Fruit fly (Drosophila melanogaster) whole organism, adult: Measurements from ENCODE around the gene CG7084.
"Not testable (repeated sequence)": the region's sequence is repeated elsewhere in the genome, so short reads cannot be mapped to it uniquely, and the experiment has no call there.

Source experiments
- CG11617 ChIP-seq: fragments of 200-800 bp; sonication (Bioruptor generic); optimal IDR thresholded peaks from 2 replicates; lab custom pipeline; 2017; ENCODE audit warnings: mild to moderate bottlenecking, missing biosample characterization, missing genetic modification reagents, missing genetic modification characterization
- CG12768 ChIP-seq: fragments of 200-800 bp; sonication (Bioruptor generic); optimal IDR thresholded peaks from 2 replicates; lab custom pipeline; 2017; ENCODE audit warnings: missing biosample characterization, missing genetic modification characterization, mild to moderate bottlenecking, moderate library complexity, missing genetic modification reagents
- CG14711 ChIP-seq: fragments of 200-800 bp; sonication (Bioruptor generic); optimal IDR thresholded peaks from 2 replicates; lab custom pipeline; 2018; ENCODE audit warnings: missing biosample characterization, mild to moderate bottlenecking, missing genetic modification characterization, moderate library complexity
- CG1620 ChIP-seq: fragments of 200-800 bp; sonication (Bioruptor generic); optimal IDR thresholded peaks from 2 replicates; lab custom pipeline; 2016; ENCODE audit warnings: missing biosample characterization, missing genetic modification characterization
- CG33017 ChIP-seq: fragments of 200-800 bp; sonication (Bioruptor generic); optimal IDR thresholded peaks from 2 replicates; lab custom pipeline; 2018; ENCODE audit warnings: missing biosample characterization, mild to moderate bottlenecking, missing genetic modification characterization, moderate library complexity
- CG5204 ChIP-seq: fragments of 200-800 bp; sonication (Bioruptor generic); optimal IDR thresholded peaks from 2 replicates; lab custom pipeline; 2016; ENCODE audit warnings: missing biosample characterization, missing genetic modification characterization
- CG7045 ChIP-seq: fragments of 200-800 bp; sonication (Bioruptor generic); optimal IDR thresholded peaks from 2 replicates; lab custom pipeline; 2017; ENCODE audit warnings: missing biosample characterization, mild to moderate bottlenecking, missing genetic modification characterization
- CG7101 ChIP-seq: fragments of 200-800 bp; sonication (Bioruptor generic); optimal IDR thresholded peaks from 2 replicates; lab custom pipeline; 2018; ENCODE audit warnings: missing biosample characterization, mild to moderate bottlenecking, missing genetic modification characterization, moderate library complexity
- Clk ChIP-seq: fragments of 200-800 bp; sonication (Bioruptor generic); optimal IDR thresholded peaks from 2 replicates; lab custom pipeline; 2017; ENCODE audit warnings: missing biosample characterization, missing genetic modification characterization
- Crg-1 ChIP-seq: fragments of 200-800 bp; sonication (Bioruptor generic); optimal IDR thresholded peaks from 2 replicates; lab custom pipeline; 2016; ENCODE audit warnings: missing biosample characterization, missing genetic modification characterization
- Hr96 ChIP-seq: fragments of 200-800 bp; sonication (Bioruptor generic); optimal IDR thresholded peaks from 2 replicates; lab custom pipeline; 2016; ENCODE audit warnings: missing biosample characterization, missing genetic modification characterization
- Mnt ChIP-seq: fragments of 200-800 bp; sonication (Bioruptor generic); optimal IDR thresholded peaks from 2 replicates; lab custom pipeline; 2016; ENCODE audit warnings: missing biosample characterization, mild to moderate bottlenecking, missing genetic modification characterization
- bab1 ChIP-seq: fragments of 200-800 bp; sonication (Bioruptor generic); optimal IDR thresholded peaks from 3 replicates; lab custom pipeline; 2019; ENCODE audit warnings: missing biosample characterization, mild to moderate bottlenecking, missing genetic modification characterization, moderate library complexity
- cic ChIP-seq: fragments of 200-800 bp; sonication (Bioruptor generic); optimal IDR thresholded peaks from 2 replicates; lab custom pipeline; 2017; ENCODE audit warnings: missing biosample characterization, mild to moderate bottlenecking, missing genetic modification characterization, moderate library complexity
- cnc ChIP-seq, 2 experiments: fragments of >200 bp; optimal IDR thresholded peaks; 2 replicates each; lab custom pipeline; 2017
- kay ChIP-seq: fragments of 200-800 bp; sonication (Bioruptor generic); peaks from one replicate; lab custom pipeline; 2016; ENCODE audit warnings: missing biosample characterization, missing genetic modification characterization, borderline replicate concordance
- ovo ChIP-seq: fragments of 200-800 bp; sonication (Bioruptor generic); optimal IDR thresholded peaks from 2 replicates; lab custom pipeline; 2016; ENCODE audit warnings: missing biosample characterization, missing genetic modification characterization
- pad ChIP-seq: fragments of 200-800 bp; sonication (Bioruptor generic); optimal IDR thresholded peaks from 3 replicates; lab custom pipeline; 2017; ENCODE audit warnings: missing biosample characterization, missing genetic modification characterization, mild to moderate bottlenecking, moderate library complexity, missing genetic modification reagents
- tj ChIP-seq: fragments of 200-800 bp; sonication (Bioruptor generic); optimal IDR thresholded peaks from 3 replicates; lab custom pipeline; 2017; ENCODE audit warnings: missing biosample characterization, mild to moderate bottlenecking, missing genetic modification characterization, moderate library complexity
- toe ChIP-seq: fragments of 200-800 bp; sonication (Bioruptor generic); optimal IDR thresholded peaks from 2 replicates; lab custom pipeline; 2016; ENCODE audit warnings: missing biosample characterization, missing genetic modification characterization

CG7084 gene

DNA sequence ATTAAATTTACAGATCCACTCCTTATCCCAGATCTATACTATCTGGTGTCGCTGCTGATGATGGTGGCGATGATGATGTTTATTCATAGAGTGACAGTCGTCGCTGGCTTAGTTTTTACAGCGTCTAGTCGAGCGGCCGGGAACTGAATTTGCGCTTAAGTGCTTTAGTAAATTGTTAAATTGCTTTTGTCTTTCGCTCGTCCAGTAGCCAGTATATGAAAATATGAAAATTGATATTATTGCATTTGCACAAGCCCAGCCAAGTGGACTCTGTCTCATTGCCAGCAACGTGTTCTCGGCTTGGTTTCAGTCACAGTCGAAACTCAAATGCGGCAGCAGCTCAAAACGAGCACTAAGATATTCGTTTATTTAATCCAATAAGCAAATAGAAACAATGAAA lies at the start of gene CG7084:
Gene CG7084 (plus strand): TSS at position 301 of the 400 bp plus-strand sequence.
- TF ChIP-seq CG33017; kay (GFP tag; lab: Kevin White, UChicago); CG14711 (tag; lab: Kevin White, UChicago): not testable (repeated sequence)

DNA sequence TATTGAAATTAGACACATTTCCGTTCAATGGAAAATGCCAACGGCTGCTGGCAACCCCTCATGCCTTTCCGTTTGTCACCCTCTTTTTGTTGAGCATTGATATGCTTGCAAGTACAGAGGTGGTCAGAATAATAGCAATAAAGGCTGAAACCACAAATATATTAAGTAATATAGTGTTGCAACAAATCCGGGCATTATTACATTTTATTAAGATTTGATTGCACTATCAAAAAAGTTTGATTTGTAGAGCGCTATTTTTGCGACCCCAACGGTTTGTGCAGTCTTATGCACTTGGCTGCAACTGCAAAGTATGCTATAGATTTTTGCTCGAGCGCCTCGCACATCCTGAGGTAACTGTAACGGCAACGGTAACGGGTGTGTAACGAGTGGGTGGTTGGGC lies 38.4 kb upstream of the CG7084 start:
- TF ChIP-seq CG14711 (tag; lab: Kevin White, UChicago) (no peak), CG5204 (GFP tag; lab: Kevin White, UChicago) (no peak)

DNA sequence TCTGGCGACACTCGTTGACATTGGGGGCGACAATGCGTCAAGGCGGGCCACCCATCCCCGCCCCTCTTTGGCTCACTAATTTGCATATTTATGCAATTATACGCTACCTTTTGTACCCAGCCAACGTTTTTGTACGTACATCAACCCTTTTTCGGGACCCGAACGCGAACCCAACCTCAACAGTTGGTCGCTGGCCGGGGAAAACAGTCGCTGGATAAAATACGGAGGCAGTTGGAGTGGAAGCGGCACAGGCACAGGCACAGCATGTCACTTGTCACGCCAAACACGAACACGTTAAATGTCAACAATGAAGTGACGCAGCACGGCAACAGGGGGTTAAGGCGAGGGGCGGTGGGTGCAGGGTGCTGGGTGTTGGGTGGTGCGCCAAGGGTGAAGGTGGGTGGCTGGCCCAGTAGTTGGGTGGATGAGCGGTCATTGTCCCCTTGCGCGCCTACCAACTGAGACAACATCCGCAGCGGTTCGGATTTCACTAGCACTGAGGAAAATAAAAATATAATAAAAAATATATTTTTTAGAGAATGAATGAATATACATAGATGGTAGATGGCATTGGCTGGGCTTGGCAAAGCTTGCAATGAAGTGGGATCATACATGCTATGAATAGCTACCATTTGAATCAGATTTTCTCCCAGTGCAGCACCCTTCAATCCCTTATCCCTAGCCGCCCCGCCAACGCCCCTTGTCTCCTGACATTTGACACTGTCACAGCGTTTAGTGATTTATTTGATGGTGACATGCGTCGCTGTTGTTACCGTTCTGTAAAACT lies 37.7 kb upstream of the CG7084 start:
- TF ChIP-seq Mnt (GFP tag; lab: Kevin White, UChicago) (no peak), tj (GFP tag; lab: Kevin White, UChicago) (no peak), cic (no peak), CG12768 (GFP tag; lab: Kevin White, UChicago) (no peak), Clk (no peak), Hr96 (no peak), CG11617 (GFP tag; lab: Kevin White, UChicago) (no peak), CG14711 (tag; lab: Kevin White, UChicago) (no peak), ovo (no peak), CG1620 (GFP tag; lab: Kevin White, UChicago) (no peak), CG7045 (GFP tag; lab: Kevin White, UChicago) (no peak), CG5204 (GFP tag; lab: Kevin White, UChicago) (no peak), kay (GFP tag; lab: Kevin White, UChicago) (no peak), toe (GFP tag; lab: Kevin White, UChicago) (no peak), bab1 (GFP tag; lab: Kevin White, UChicago) (no peak), cnc (optimal IDR thresholded peaks at IDR 0.05; lab: Kevin White, UChicago) (no peak), CG33017 (no peak), CG7101 (tag; lab: Kevin White, UChicago) (no peak), pad (GFP tag; lab: Kevin White, UChicago) (no peak)

DNA sequence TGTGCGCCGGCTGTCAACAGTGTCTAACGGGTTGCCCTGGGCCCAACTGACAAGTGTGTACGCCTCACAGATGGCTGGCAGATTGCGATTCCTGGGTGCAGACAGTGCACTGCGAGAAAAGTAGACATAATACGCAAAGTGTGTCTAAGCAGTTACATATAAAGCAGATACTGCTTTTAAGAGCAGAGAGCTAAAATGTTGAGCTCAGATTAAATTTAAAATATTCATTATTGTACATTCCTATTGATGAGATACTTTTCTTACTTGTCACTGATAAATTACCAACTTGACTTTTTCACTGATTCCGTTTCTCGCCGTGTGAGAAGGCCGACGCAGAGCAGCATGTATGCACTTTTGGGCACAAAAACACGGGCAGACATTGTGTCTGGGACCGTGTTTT lies 31.3 kb upstream of the CG7084 start:
- no peak for TF ChIP-seq cnc (optimal IDR thresholded peaks at IDR 0.05; lab: Kevin White, UChicago)
- no peak for TF ChIP-seq ovo
- TF ChIP-seq bab1 (GFP tag; lab: Kevin White, UChicago): no peak
- TF ChIP-seq CG14711 (tag; lab: Kevin White, UChicago): no peak
- TF ChIP-seq Hr96: no peak
- TF ChIP-seq CG7045 (GFP tag; lab: Kevin White, UChicago): no peak
- no peak for TF ChIP-seq CG1620 (GFP tag; lab: Kevin White, UChicago)

DNA sequence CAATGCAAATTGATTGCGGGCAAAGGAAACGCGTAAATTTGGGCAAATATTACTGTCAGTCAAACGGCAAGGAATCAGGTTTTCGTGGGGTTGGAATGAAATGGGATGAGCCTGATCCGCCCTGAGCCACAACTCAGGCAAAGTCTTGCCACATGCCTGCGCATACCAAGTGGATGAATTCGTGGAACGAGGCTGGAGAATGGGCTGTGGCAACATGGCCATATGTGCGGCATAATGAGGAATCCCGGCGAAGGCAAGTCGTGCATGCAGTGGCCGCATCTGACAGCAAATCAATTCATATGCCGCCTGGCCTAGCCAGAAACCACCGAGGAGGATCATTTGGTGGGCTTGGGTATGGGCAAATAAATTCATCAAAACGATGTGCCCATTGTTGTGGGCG lies 29.8 kb upstream of the CG7084 start:
- TF ChIP-seq cnc (optimal IDR thresholded peaks at IDR 0.05; lab: Kevin White, UChicago) (no peak), Crg-1 (GFP tag; lab: Kevin White, UChicago) (no peak), CG33017 (no peak), CG14711 (tag; lab: Kevin White, UChicago) (no peak), CG7101 (tag; lab: Kevin White, UChicago) (no peak), ovo (no peak), Mnt (GFP tag; lab: Kevin White, UChicago) (no peak), tj (GFP tag; lab: Kevin White, UChicago) (no peak), pad (GFP tag; lab: Kevin White, UChicago) (no peak), toe (GFP tag; lab: Kevin White, UChicago) (no peak), bab1 (GFP tag; lab: Kevin White, UChicago) (no peak), Clk (no peak), CG7045 (GFP tag; lab: Kevin White, UChicago) (no peak), CG5204 (GFP tag; lab: Kevin White, UChicago) (no peak), CG11617 (GFP tag; lab: Kevin White, UChicago) (no peak), Hr96 (no peak), kay (GFP tag; lab: Kevin White, UChicago) (no peak), CG12768 (GFP tag; lab: Kevin White, UChicago) (no peak)

DNA sequence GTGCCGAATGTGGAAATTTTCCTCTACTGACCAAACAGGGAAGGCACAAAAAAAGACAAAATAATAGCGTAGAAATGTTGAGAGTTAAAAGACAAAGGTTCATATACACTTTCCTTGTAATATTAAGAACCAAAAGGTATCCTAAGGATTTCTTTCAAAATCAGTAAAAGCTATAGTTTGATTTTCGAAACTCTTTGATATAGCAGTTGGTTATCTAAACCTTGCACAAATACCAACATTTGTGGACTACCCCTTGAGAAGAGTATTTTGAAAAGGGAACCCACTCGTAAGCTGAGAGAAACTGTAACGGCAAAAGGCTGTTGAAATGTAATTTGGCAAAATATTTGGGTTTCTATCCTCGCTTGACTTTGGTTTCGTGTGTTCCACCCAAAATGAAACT lies 28.8 kb upstream of the CG7084 start:
- TF ChIP-seq Mnt (GFP tag; lab: Kevin White, UChicago) (no peak), CG33017 (no peak), tj (GFP tag; lab: Kevin White, UChicago) (no peak), ovo (no peak), toe (GFP tag; lab: Kevin White, UChicago) (no peak), Hr96 (no peak), CG7045 (GFP tag; lab: Kevin White, UChicago) (no peak), cnc (optimal IDR thresholded peaks at IDR 0.05; lab: Kevin White, UChicago) (no peak), Crg-1 (GFP tag; lab: Kevin White, UChicago) (no peak), CG1620 (GFP tag; lab: Kevin White, UChicago) (no peak), pad (GFP tag; lab: Kevin White, UChicago) (no peak), CG11617 (GFP tag; lab: Kevin White, UChicago) (no peak), CG7101 (tag; lab: Kevin White, UChicago) (no peak), CG14711 (tag; lab: Kevin White, UChicago) (no peak), CG5204 (GFP tag; lab: Kevin White, UChicago) (no peak), CG12768 (GFP tag; lab: Kevin White, UChicago) (no peak), kay (GFP tag; lab: Kevin White, UChicago) (no peak), Clk (no peak), bab1 (GFP tag; lab: Kevin White, UChicago) (no peak), cic (no peak)
